Fruit fly (Drosophila melanogaster): ENCODE results near the gene CG13135.

DNA sequence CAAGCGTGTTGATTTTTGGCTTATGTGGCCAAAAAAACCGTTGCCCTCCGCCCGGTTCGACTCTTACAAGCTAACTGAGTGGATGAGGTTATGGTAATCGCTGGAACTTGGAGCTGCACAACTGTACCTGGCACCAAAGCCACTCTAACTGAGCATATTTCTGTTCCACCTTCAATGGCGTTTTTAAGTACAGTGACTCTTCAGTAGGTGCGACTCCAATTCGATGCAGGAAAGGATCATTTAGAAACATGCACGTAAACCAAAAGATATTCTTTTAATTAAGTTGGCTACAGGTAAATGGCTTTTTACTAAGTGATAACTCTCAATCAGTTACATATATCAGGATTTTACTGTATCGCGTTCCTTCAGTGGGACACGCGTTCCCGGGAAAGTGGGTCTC is 30.3 kb downstream of the CG13135 start, which contains the start of gene CG13133:
- TF ChIP-seq Myc (optimal IDR thresholded peaks at IDR 0.05) (no peak), h (optimal IDR thresholded peaks at IDR 0.05) (no peak), Sin3A (optimal IDR thresholded peaks at IDR 0.05) (no peak)

Measured in Kc167 (cell line).